Worm (Caenorhabditis elegans): ENCODE measurements around the gene ZK632.9.

ZK632.9 gene

DNA sequence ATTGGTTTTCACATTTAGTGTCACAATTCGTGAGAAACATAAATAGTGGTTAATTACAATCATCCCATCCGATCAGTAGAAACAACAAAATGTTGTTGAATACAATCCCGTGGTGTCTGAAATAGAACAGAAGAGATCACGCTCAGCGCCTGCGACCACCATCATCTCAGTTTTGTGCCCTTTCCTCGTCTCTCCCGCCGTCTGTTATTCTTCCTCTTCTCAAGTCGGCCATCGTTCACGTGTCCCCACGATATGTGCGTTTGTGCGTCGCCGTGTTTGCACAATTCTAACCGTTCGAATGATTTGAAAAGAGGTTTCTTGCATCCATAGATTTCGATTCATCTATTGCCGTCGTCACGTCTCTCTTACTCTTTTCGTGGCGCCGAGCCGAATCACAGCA, 6.5 kb downstream of the ZK632.9 start, which contains the start of gene panl-3 (continued):
- peak; percentile 42 to 75 for TF ChIP-seq lsy-2 (tag; optimal IDR thresholded peaks at IDR 0.05)
- TF ChIP-seq mdl-1 (tag; optimal IDR thresholded peaks at IDR 0.05) = peak in 1 of 2 experiments; percentile 79
- no peak for TF ChIP-seq nhr-11 (tag; optimal IDR thresholded peaks at IDR 0.05)
- TF ChIP-seq mbf-1 (tag; optimal IDR thresholded peaks at IDR 0.05) = no peak

DNA sequence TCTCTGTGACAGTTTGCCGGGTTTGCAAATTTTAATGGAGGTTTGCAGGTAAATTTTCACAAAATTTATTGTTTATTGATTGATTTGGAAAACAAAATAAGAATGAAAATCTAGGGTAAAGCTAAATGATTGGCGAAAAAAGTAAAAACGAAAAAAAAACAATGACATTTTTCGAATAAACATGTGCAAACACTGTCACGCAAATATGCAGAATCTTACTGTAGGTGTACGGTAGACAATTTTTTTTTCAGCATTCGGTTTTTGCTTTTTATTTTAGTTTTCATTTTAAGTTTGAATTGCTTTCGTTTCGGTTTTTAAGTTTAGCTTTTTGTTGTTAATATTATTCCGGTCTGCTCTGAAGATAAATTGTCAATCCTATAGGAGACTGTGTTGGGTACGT, 7.3 kb downstream of the ZK632.9 start:
- TF ChIP-seq lsy-2 (tag; optimal IDR thresholded peaks at IDR 0.05) (peak in 1 of 2 experiments; percentile 70), lin-11 (tag; optimal IDR thresholded peaks at IDR 0.05) (no peak)

DNA sequence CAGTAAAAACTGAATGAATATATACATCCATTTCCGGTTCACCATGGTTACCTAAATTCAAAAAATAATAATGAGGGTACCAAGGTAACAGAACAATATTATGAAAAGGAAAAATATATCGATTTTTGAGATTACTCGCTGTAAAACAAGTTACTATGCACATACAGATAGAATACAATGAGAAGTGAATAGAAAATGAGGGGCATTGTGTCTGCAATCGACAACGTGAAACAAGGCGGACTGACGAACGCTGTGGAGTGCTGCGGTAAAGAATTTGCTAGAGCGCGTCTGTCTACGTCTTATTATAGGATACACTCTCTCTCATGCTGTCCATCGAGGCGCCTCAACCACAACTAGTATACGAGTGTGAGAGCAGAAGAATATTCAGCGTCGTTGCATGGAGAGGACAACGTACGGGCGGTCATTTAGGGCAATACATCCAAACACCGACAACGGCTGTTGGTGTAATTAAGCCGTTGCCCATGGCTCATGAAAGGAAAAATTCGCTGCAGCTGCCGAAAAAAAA, 8.1 kb downstream of the ZK632.9 start, which contains the start of gene cnx-1:
TSS of gene cnx-1 (minus strand) at position 51 of the 526 bp plus-strand sequence.
- TF ChIP-seq ama-1 (optimal IDR thresholded peaks at IDR 0.05) (peak; percentile 31), nhr-10 (tag; optimal IDR thresholded peaks at IDR 0.05) (no peak), C34F6.9 (tag; optimal IDR thresholded peaks at IDR 0.05) (peak; percentile 51), mbf-1 (tag; optimal IDR thresholded peaks at IDR 0.05) (no peak), unc-55 (GFP tag; optimal IDR thresholded peaks at IDR 0.05) (peak; percentile 49), zag-1 (tag; optimal IDR thresholded peaks at IDR 0.05) (no peak), F13H6.1 (tag; optimal IDR thresholded peaks at IDR 0.05) (peak; percentile 1), crh-2 (tag; optimal IDR thresholded peaks at IDR 0.05) (peak; percentile 10), aly-2 (tag; optimal IDR thresholded peaks at IDR 0.05) (no peak), lsy-2 (tag; optimal IDR thresholded peaks at IDR 0.05) (peak; percentile 11), ztf-4 (tag; optimal IDR thresholded peaks at IDR 0.05) (peak; percentile 21), lin-11 (tag; optimal IDR thresholded peaks at IDR 0.05) (peak; percentile 34), nhr-129 (tag; optimal IDR thresholded peaks at IDR 0.05) (peak; percentile 52), nhr-11 (tag; optimal IDR thresholded peaks at IDR 0.05) (no peak), nhr-23 (tag; optimal IDR thresholded peaks at IDR 0.05) (no peak), fos-1 (tag; optimal IDR thresholded peaks at IDR 0.05) (no peak)

DNA sequence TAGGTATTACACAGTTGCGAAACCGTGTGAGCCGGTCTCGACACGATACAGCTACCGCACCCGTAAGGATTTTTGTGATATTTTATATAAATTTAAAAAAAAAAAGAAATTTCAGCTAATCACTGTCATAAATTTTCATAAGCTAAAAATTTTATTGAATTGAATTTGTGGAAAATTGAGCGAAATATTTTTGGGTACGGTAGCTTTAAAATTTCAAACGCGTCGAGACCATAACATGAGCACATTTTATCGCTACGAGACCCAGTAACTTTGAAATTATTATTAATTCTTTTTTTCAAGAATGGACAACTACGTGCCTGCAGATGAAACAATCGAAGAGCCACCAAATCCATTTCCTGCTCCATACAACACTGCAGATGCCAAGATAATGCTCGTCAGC, 12.1 kb downstream of the ZK632.9 start, which contains the start of gene ZK632.14:
TSS of gene ZK632.14 (plus strand) at position 301 of the 400 bp plus-strand sequence.
- no peak for TF ChIP-seq peb-1 (tag; optimal IDR thresholded peaks at IDR 0.05)
- TF ChIP-seq R02D3.7 (tag; optimal IDR thresholded peaks at IDR 0.05) = no peak
- TF ChIP-seq ceh-82 (tag; optimal IDR thresholded peaks at IDR 0.05) = no peak
- no peak for TF ChIP-seq skn-1 (tag; optimal IDR thresholded peaks at IDR 0.05)
- TF ChIP-seq alr-1 (tag; optimal IDR thresholded peaks at IDR 0.05) = no peak
- no peak for TF ChIP-seq nhr-10 (tag; optimal IDR thresholded peaks at IDR 0.05)

DNA sequence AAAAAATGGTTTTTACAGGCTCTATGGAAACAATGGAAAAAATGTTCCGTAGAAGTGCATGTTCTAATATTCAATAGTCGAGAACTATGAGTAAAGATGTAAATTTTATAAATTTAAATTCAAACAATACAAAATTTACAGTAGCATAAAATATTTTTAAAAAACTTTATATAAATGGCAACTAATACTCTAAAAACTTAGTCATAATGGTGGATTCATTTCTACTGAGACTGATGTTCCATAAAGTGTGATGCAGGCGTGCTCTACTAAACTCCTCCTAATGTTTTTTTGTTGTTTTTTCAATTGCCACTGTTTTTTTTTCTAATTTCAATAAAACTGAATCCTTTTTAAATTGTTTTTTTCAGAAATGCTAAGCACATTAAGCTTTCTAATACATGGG, 17.1 kb downstream of the ZK632.9 start, which contains the start of gene gtap-2:
TSS of gene gtap-2 (plus strand) at position 366 of the 400 bp plus-strand sequence.
- TF ChIP-seq fos-1 (tag; optimal IDR thresholded peaks at IDR 0.05) = no peak
- peak; percentile 15 for TF ChIP-seq sma-9 (GFP tag; optimal IDR thresholded peaks at IDR 0.05)
- TF ChIP-seq sma-9 (tag; optimal IDR thresholded peaks at IDR 0.05) = no peak
- no peak for TF ChIP-seq nhr-12 (tag; optimal IDR thresholded peaks at IDR 0.05)
- TF ChIP-seq unc-39 (tag; optimal IDR thresholded peaks at IDR 0.05) = no peak
- TF ChIP-seq sem-4 (tag; optimal IDR thresholded peaks at IDR 0.05) = no peak
- peak; percentile 69 for TF ChIP-seq C34F6.9 (tag; optimal IDR thresholded peaks at IDR 0.05)
- no peak for TF ChIP-seq snpc-4 (tag; optimal IDR thresholded peaks at IDR 0.05)
- TF ChIP-seq unc-55 (GFP tag; optimal IDR thresholded peaks at IDR 0.05) = peak; percentile 64
- TF ChIP-seq ceh-82 (tag; optimal IDR thresholded peaks at IDR 0.05) = no peak
- no peak for TF ChIP-seq ztf-11 (tag; optimal IDR thresholded peaks at IDR 0.05)
- no peak for TF ChIP-seq ztf-4 (tag; optimal IDR thresholded peaks at IDR 0.05)
- peak in 1 of 2 experiments; percentile 65 for TF ChIP-seq lsy-2 (tag; optimal IDR thresholded peaks at IDR 0.05)
- TF ChIP-seq lin-39 (tag; optimal IDR thresholded peaks at IDR 0.05) = no peak
- TF ChIP-seq ama-1 (optimal IDR thresholded peaks at IDR 0.05) = no peak
- TF ChIP-seq egl-27 (tag; optimal IDR thresholded peaks at IDR 0.05) = no peak
- TF ChIP-seq lin-13 (GFP tag; optimal IDR thresholded peaks at IDR 0.05) = no peak

DNA sequence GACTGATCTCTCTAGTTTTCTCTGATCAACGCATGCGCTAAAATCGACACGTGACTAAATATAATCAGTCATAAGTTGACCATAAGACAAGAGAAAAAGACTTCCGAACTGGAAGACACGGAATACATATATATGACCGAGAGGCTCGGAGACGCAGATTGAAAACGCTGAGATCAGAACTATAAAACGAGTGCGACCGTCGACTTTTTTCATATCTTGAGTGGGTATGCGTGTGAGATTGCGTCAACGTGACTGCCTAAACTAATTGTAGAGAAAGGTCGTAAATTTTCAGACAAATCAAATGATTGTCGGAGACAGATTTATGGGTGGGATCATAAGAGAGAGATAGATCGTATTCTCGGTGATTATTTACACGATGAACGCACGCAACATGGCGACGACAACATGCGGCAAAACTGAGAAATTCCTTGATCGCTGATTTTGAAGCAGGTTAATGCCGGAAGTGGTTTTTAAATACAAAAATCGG, 17.6 kb downstream of the ZK632.9 start:
- TF ChIP-seq nhr-77 (tag; optimal IDR thresholded peaks at IDR 0.05) (no peak), mab-5 (tag; optimal IDR thresholded peaks at IDR 0.05) (no peak), unc-55 (GFP tag; optimal IDR thresholded peaks at IDR 0.05) (no peak), nhr-12 (tag; optimal IDR thresholded peaks at IDR 0.05) (no peak), lin-39 (tag; optimal IDR thresholded peaks at IDR 0.05) (no peak), nhr-11 (tag; optimal IDR thresholded peaks at IDR 0.05) (no peak), snpc-4 (tag; optimal IDR thresholded peaks at IDR 0.05) (no peak), ztf-11 (tag; optimal IDR thresholded peaks at IDR 0.05) (no peak), R02D3.7 (tag; optimal IDR thresholded peaks at IDR 0.05) (no peak), F13H6.1 (tag; optimal IDR thresholded peaks at IDR 0.05) (no peak), unc-39 (tag; optimal IDR thresholded peaks at IDR 0.05) (no peak), ama-1 (optimal IDR thresholded peaks at IDR 0.05) (peak; percentile 80), egl-27 (tag; optimal IDR thresholded peaks at IDR 0.05) (no peak), mbf-1 (tag; optimal IDR thresholded peaks at IDR 0.05) (no peak), aly-2 (tag; optimal IDR thresholded peaks at IDR 0.05) (no peak), lin-13 (GFP tag; optimal IDR thresholded peaks at IDR 0.05) (no peak), zag-1 (tag; optimal IDR thresholded peaks at IDR 0.05) (no peak), sma-3 (GFP tag; optimal IDR thresholded peaks at IDR 0.05) (peak; percentile 61), lsy-2 (tag; optimal IDR thresholded peaks at IDR 0.05) (peak in 1 of 2 experiments; percentile 26), nhr-237 (tag; optimal IDR thresholded peaks at IDR 0.05) (no peak), peb-1 (tag; optimal IDR thresholded peaks at IDR 0.05) (no peak), mdl-1 (tag; optimal IDR thresholded peaks at IDR 0.05) (peak in 1 of 2 experiments; percentile 28), sem-4 (tag; optimal IDR thresholded peaks at IDR 0.05) (no peak), nhr-129 (tag; optimal IDR thresholded peaks at IDR 0.05) (peak; percentile 13), ceh-82 (tag; optimal IDR thresholded peaks at IDR 0.05) (no peak), nhr-23 (tag; optimal IDR thresholded peaks at IDR 0.05) (no peak), nhr-21 (tag; optimal IDR thresholded peaks at IDR 0.05) (peak; percentile 63), blmp-1 (tag; optimal IDR thresholded peaks at IDR 0.05; ENCODE audit: insufficient read depth) (peak; percentile 46), ztf-4 (tag; optimal IDR thresholded peaks at IDR 0.05) (peak; percentile 14)

Measured in whole organism, L2 larva.